Worm (Caenorhabditis elegans) whole organism, L4 larva: ENCODE data around the gene mrpl-1.

Experiments
- F26F4.8 ChIP-seq: fragments of 200-800 bp; sonication (Bioruptor generic); conservative IDR thresholded peaks from 2 replicates; pipeline ENCODE4 v1.3.6; 2022; ENCODE audit warnings: missing genetic modification characterization, missing compliant biosample characterization
- F49E8.2 ChIP-seq: sonication (generic microtip); optimal IDR thresholded peaks from 2 replicates; lab custom pipeline; 2016; ENCODE audit warnings: missing compliant biosample characterization, mild to moderate bottlenecking, missing genetic modification characterization, borderline replicate concordance
- T26A8.4 ChIP-seq: fragments of 200-800 bp; sonication (Bioruptor generic); IDR thresholded peaks from 2 replicates; pipeline ENCODE4 v1.3.6; 2022; ENCODE audit warnings: missing genetic modification characterization, missing compliant biosample characterization
- Y105C5A.15 ChIP-seq: fragments of 200-800 bp; sonication (Bioruptor generic); IDR thresholded peaks from 2 replicates; pipeline ENCODE4 v1.3.6; 2022; ENCODE audit warnings: missing genetic modification characterization, missing compliant biosample characterization
- aha-1 ChIP-seq: fragments of 150-350 bp; peaks from one replicate; lab custom pipeline; 2014; ENCODE audit warnings: missing biosample characterization, missing genetic modification characterization
- ama-1 ChIP-seq: fragments of 150-350 bp; optimal IDR thresholded peaks from 2 replicates; lab custom pipeline; 2014; ENCODE audit warnings: inconsistent platforms, mixed read lengths
- attf-4 ChIP-seq: sonication (generic microtip); optimal IDR thresholded peaks from 3 replicates; lab custom pipeline; 2017; ENCODE audit warnings: missing biosample characterization, missing genetic modification characterization
- ceh-20 ChIP-seq: fragments of 200-800 bp; sonication (Bioruptor generic); IDR thresholded peaks from 2 replicates; pipeline ENCODE4 v1.3.6; 2022; ENCODE audit warnings: missing genetic modification reagents, missing genetic modification characterization, missing compliant biosample characterization
- ces-1 ChIP-seq: fragments of 150-350 bp; sonication (generic microtip); optimal IDR thresholded peaks from 4 replicates; lab custom pipeline; 2014; ENCODE audit warnings: missing biosample characterization, missing genetic modification reagents, missing genetic modification characterization
- cey-2 ChIP-seq: sonication (generic microtip); optimal IDR thresholded peaks from 3 replicates; lab custom pipeline; 2017; ENCODE audit warnings: missing genetic modification characterization, mild to moderate bottlenecking, missing compliant biosample characterization, antibody characterized with exemption, borderline replicate concordance; ENCODE audit not compliant: insufficient read depth
- daf-16 ChIP-seq, 3 experiments: sonication (generic microtip); optimal IDR thresholded peaks; 2 replicates each; lab custom pipeline; 2016 to 2017; ENCODE audit warnings: missing genetic modification characterization in 3 of 3, missing genetic modification reagents in 3 of 3, mild to moderate bottlenecking in 2 of 3, missing compliant biosample characterization in 2 of 3, missing biosample characterization in 1 of 3, moderate library complexity in 1 of 3
- dmd-6 ChIP-seq: fragments of 200-800 bp; sonication (Bioruptor generic); IDR thresholded peaks from 2 replicates; pipeline ENCODE4 v1.3.6; 2022; ENCODE audit warnings: missing genetic modification reagents, missing genetic modification characterization, missing compliant biosample characterization
- duxl-1 ChIP-seq: sonication (generic microtip); optimal IDR thresholded peaks from 2 replicates; lab custom pipeline; 2016; ENCODE audit warnings: mild to moderate bottlenecking, missing genetic modification characterization, moderate library complexity, missing compliant biosample characterization; ENCODE audit not compliant: poor library complexity
- dve-1 ChIP-seq: sonication (generic microtip); optimal IDR thresholded peaks from 2 replicates; lab custom pipeline; 2017; ENCODE audit warnings: antibody characterized with exemption, mild to moderate bottlenecking, missing genetic modification characterization, missing compliant biosample characterization; ENCODE audit not compliant: insufficient read depth
- egl-43 ChIP-seq: fragments of 200-800 bp; sonication (Bioruptor generic); IDR thresholded peaks from 2 replicates; pipeline ENCODE4 v1.3.6; 2022; ENCODE audit warnings: missing genetic modification reagents, missing genetic modification characterization, missing compliant biosample characterization
- fkh-10 ChIP-seq: fragments of 150-350 bp; optimal IDR thresholded peaks from 2 replicates; lab custom pipeline; 2014; ENCODE audit warnings: missing biosample characterization, missing genetic modification reagents, missing genetic modification characterization
- hif-1 ChIP-seq, 2 experiments: sonication (generic microtip); optimal IDR thresholded peaks; 2 replicates each; lab custom pipeline; 2016 to 2017; ENCODE audit warnings: missing compliant biosample characterization in 2 of 2, missing genetic modification characterization in 2 of 2, missing genetic modification reagents in 2 of 2, missing genotype in 2 of 2, mild to moderate bottlenecking in 1 of 2
- hlh-11 ChIP-seq: fragments of 200-800 bp; sonication (Bioruptor generic); optimal IDR thresholded peaks from 2 replicates; lab custom pipeline; 2018; ENCODE audit warnings: mild to moderate bottlenecking, missing genetic modification characterization, missing compliant biosample characterization
- hmg-1.1 ChIP-seq: fragments of 200-800 bp; sonication (Bioruptor generic); IDR thresholded peaks from 2 replicates; pipeline ENCODE4 v1.3.6; 2022; ENCODE audit warnings: missing genetic modification reagents, missing genetic modification characterization, missing compliant biosample characterization
- lin-15B ChIP-seq: fragments of 150-350 bp; sonication (generic microtip); optimal IDR thresholded peaks from 3 replicates; lab custom pipeline; 2014; ENCODE audit warnings: missing biosample characterization, missing genetic modification characterization
- lin-38 ChIP-seq: fragments of 200-800 bp; sonication (Bioruptor generic); IDR thresholded peaks from 2 replicates; pipeline ENCODE4 v1.3.6; 2022; ENCODE audit warnings: missing genetic modification reagents, missing genetic modification characterization, missing compliant biosample characterization
- madf-5 ChIP-seq, 2 experiments: fragments of 200-800 bp; sonication (Bioruptor generic); IDR thresholded peaks; 2 replicates each; pipeline ENCODE4 v1.3.6; 2022; ENCODE audit warnings: missing compliant biosample characterization in 2 of 2, missing genetic modification characterization in 2 of 2
- mdl-1 ChIP-seq, 2 experiments: fragments of 150-350 bp in 1 of 2; sonication (generic microtip) in 1 of 2; optimal IDR thresholded peaks; 2 replicates each; lab custom pipeline; 2014 to 2017; ENCODE audit warnings: missing biosample characterization in 2 of 2, missing genetic modification characterization in 2 of 2
- mdt-29 ChIP-seq: fragments of 200-800 bp; sonication (Bioruptor generic); IDR thresholded peaks from 2 replicates; pipeline ENCODE4 v1.3.6; 2022; ENCODE audit warnings: missing genetic modification reagents, missing genetic modification characterization, missing compliant biosample characterization
- nhr-10 ChIP-seq: fragments of 150-350 bp; optimal IDR thresholded peaks from 2 replicates; lab custom pipeline; 2014; ENCODE audit warnings: missing biosample characterization, missing genetic modification characterization
- nhr-11 ChIP-seq: fragments of 150-350 bp; optimal IDR thresholded peaks from 2 replicates; lab custom pipeline; 2014; ENCODE audit warnings: missing biosample characterization, missing genetic modification characterization
- nhr-28 ChIP-seq: fragments of 150-350 bp; optimal IDR thresholded peaks from 2 replicates; lab custom pipeline; 2014; ENCODE audit warnings: missing biosample characterization, missing genetic modification characterization
- nhr-41 ChIP-seq: fragments of 200-800 bp; sonication (Bioruptor generic); IDR thresholded peaks from 2 replicates; pipeline ENCODE4 v1.3.6; 2022; ENCODE audit warnings: missing genetic modification reagents, missing genetic modification characterization, missing compliant biosample characterization
- nhr-42 ChIP-seq: fragments of 200-800 bp; sonication (Bioruptor generic); IDR thresholded peaks from 2 replicates; pipeline ENCODE4 v1.3.6; 2022; ENCODE audit warnings: missing genetic modification characterization, missing compliant biosample characterization
- nhr-76 ChIP-seq: fragments of 150-350 bp; optimal IDR thresholded peaks from 2 replicates; lab custom pipeline; 2014; ENCODE audit warnings: missing biosample characterization, missing genetic modification characterization
- nhr-77 ChIP-seq: fragments of 150-350 bp; optimal IDR thresholded peaks from 2 replicates; lab custom pipeline; 2014; ENCODE audit warnings: missing biosample characterization, missing genetic modification characterization
- pha-4 ChIP-seq, 2 experiments: fragments of 150-350 bp in 1 of 2; fragments of 200-800 bp in 1 of 2; sonication (Bioruptor generic) in 1 of 2; IDR thresholded peaks in 1 of 2; optimal IDR thresholded peaks in 1 of 2; 2 replicates each; pipeline versions ENCODE4 v1.3.6 to Lab custom; 2014 to 2022; ENCODE audit warnings: missing genetic modification characterization in 2 of 2, missing genetic modification reagents in 2 of 2, missing biosample characterization in 1 of 2, missing compliant biosample characterization in 1 of 2
- rbr-2 ChIP-seq: sonication (generic microtip); optimal IDR thresholded peaks from 2 replicates; lab custom pipeline; 2016; ENCODE audit warnings: missing genotype, missing genetic modification characterization, missing compliant biosample characterization
- sdz-12 ChIP-seq: fragments of 200-800 bp; sonication (Bioruptor generic); optimal IDR thresholded peaks from 2 replicates; lab custom pipeline; 2018; ENCODE audit warnings: mild to moderate bottlenecking, missing genetic modification characterization, missing compliant biosample characterization
- snpc-1.2 ChIP-seq: fragments of 200-800 bp; sonication (Bioruptor generic); IDR thresholded peaks from 2 replicates; pipeline ENCODE4 v1.3.6; 2022; ENCODE audit warnings: missing genetic modification reagents, missing genetic modification characterization, missing compliant biosample characterization
- spr-3 ChIP-seq: fragments of 200-800 bp; sonication (Bioruptor generic); optimal IDR thresholded peaks from 2 replicates; lab custom pipeline; 2018; ENCODE audit warnings: mild to moderate bottlenecking, missing genetic modification characterization, missing compliant biosample characterization
- tra-1 ChIP-seq: fragments of 200-800 bp; sonication (Bioruptor generic); IDR thresholded peaks from 2 replicates; pipeline ENCODE4 v1.3.6; 2022; ENCODE audit warnings: missing genetic modification reagents, missing genetic modification characterization, missing compliant biosample characterization
- unc-62 ChIP-seq, 3 experiments: fragments of 150-350 bp in 1 of 3; sonication (generic microtip); optimal IDR thresholded peaks in 2 of 3; peaks in 1 of 3; 1 replicate in 1 of 3; 2 replicates in 2 of 3; lab custom pipeline; 2014 to 2017; ENCODE audit warnings: missing biosample characterization in 3 of 3, missing genetic modification characterization in 3 of 3, missing genetic modification reagents in 3 of 3, missing genotype in 1 of 3
- vab-7 ChIP-seq: fragments of 200-800 bp; sonication (Bioruptor generic); IDR thresholded peaks from 2 replicates; pipeline ENCODE4 v1.3.6; 2022; ENCODE audit warnings: missing genetic modification reagents, missing genetic modification characterization, missing compliant biosample characterization
- zag-1 ChIP-seq: fragments of 150-350 bp; optimal IDR thresholded peaks from 2 replicates; lab custom pipeline; 2014; ENCODE audit warnings: missing biosample characterization, missing genetic modification characterization
- zip-11 ChIP-seq: fragments of 200-800 bp; sonication (Bioruptor generic); IDR thresholded peaks from 2 replicates; pipeline ENCODE4 v1.3.6; 2022; ENCODE audit warnings: missing genetic modification characterization, missing compliant biosample characterization
- zip-2 ChIP-seq: fragments of 150-350 bp; optimal IDR thresholded peaks from 2 replicates; lab custom pipeline; 2014; ENCODE audit warnings: missing biosample characterization, missing genetic modification characterization
- ztf-11 ChIP-seq: fragments of 150-350 bp; optimal IDR thresholded peaks from 2 replicates; lab custom pipeline; 2014; ENCODE audit warnings: missing biosample characterization, missing genetic modification characterization

The mrpl-1 gene

DNA sequence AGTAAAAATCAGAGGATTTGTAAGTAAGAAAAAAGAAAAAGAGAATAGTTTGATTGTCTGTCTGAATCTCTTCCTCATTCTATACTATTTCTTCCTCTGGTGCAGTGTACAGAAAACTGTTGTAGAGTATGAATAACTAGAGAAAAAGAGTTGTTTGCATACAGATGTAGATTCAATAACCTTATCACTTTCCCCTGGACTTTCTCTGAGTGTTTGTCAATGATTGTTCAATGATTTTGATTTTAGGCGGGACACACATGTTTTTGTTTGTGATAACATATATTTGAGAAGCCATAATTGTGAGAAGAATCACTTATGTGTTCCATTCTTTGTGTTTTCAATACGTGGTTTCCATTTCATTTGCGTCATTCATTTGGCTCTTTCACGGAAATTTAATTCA is 30.4 kb downstream of the mrpl-1 start (continued):
- no peak for TF ChIP-seq fkh-10 (GFP tag; lab: Kevin White, UChicago)
- TF ChIP-seq F26F4.8 (GFP tag; lab: Robert Waterston, UW), result no peak
- no peak for TF ChIP-seq nhr-41
- TF ChIP-seq hlh-11, result peak; percentile 67
- TF ChIP-seq nhr-28 (tag; lab: Kevin White, UChicago), result peak; percentile 72
- TF ChIP-seq vab-7, result no peak
- TF ChIP-seq ama-1 (lab: Kevin White, UChicago), result no peak
- TF ChIP-seq hif-1 (tag; optimal IDR thresholded peaks at IDR 0.05; lab: Kevin White, UChicago), result no peak
- TF ChIP-seq pha-4 (GFP tag; IDR thresholded peaks at IDR 0.05; lab: Robert Waterston, UW), result no peak
- no peak for TF ChIP-seq pha-4 (tag; optimal IDR thresholded peaks at IDR 0.05; lab: Kevin White, UChicago)
- TF ChIP-seq attf-4 (tag; lab: Kevin White, UChicago), result no peak
- no peak for TF ChIP-seq duxl-1 (tag; lab: Kevin White, UChicago)
- peak; percentile 40 for TF ChIP-seq nhr-77 (tag; lab: Kevin White, UChicago)
- no peak for TF ChIP-seq ces-1

DNA sequence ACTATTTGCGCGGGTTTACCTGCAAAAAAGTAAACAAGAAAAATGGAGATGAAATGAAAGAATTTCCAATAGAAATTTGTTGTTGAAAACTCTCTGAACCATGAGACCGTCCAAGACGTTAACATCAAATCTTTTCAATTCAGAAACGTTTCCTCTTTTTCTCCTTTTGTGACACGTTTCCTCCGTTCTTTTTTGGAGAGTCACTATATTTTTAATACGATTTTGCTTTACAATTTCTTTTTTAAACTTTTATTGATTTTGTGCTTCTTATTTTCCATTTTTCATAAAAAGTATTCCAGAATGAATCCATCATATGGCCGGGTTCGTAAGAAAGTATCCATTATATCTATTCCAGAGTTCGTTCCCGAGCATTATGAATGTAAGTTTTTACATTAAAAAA is 34.6 kb downstream of the mrpl-1 start, which contains the start of gene itr-1:
Gene itr-1 (plus strand): TSS at position 301 of the 400 bp plus-strand sequence.
- no peak for TF ChIP-seq daf-16 (GFP tag; optimal IDR thresholded peaks at IDR 0.05; lab: Kevin White, UChicago)
- TF ChIP-seq daf-16 (tag; optimal IDR thresholded peaks at IDR 0.05; lab: Kevin White, UChicago), result no peak
- no peak for TF ChIP-seq zag-1 (tag; lab: Kevin White, UChicago)
- no peak for TF ChIP-seq dve-1 (tag; lab: Kevin White, UChicago)
- TF ChIP-seq ama-1 (lab: Kevin White, UChicago), result no peak
- no peak for TF ChIP-seq nhr-10 (tag; lab: Kevin White, UChicago)
- no peak for TF ChIP-seq Y105C5A.15 (GFP tag; lab: Robert Waterston, UW)
- no peak for TF ChIP-seq nhr-42 (GFP tag; lab: Robert Waterston, UW)
- TF ChIP-seq mdl-1 (tag; optimal IDR thresholded peaks at IDR 0.05; lab: Kevin White, UChicago), result no peak
- no peak for TF ChIP-seq zip-11 (GFP tag; lab: Robert Waterston, UW)
- TF ChIP-seq cey-2 (tag; lab: Kevin White, UChicago), result no peak
- no peak for TF ChIP-seq nhr-11
- TF ChIP-seq spr-3 (GFP tag; lab: Kevin White, UChicago), result no peak
- TF ChIP-seq rbr-2, result no peak

DNA sequence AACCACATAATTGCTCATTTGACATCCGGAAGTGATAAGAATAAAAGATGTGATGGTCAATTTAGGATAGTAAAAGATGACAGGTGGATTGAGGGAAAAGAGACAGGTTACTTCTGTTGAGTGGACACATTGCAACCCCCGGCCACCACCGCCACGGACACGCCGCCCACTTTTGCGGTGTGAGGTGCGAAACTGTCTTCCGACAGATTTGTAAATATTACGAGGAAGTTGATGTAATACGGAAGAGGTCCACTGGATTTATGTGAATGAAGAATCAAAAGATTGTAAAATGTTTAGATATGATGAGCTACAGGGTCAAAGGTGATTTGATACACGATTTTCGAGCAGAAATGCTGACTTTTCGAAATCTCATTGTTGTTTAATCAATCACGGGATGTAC is 36.6 kb downstream of the mrpl-1 start, which contains the start of gene C08G9.2:
Gene C08G9.2 (minus strand): TSS at position 101 of the 400 bp plus-strand sequence.
- TF ChIP-seq snpc-1.2 (GFP tag; lab: Robert Waterston, UW) (no peak), aha-1 (tag; lab: Kevin White, UChicago) (peak; percentile 40), lin-38 (no peak)

DNA sequence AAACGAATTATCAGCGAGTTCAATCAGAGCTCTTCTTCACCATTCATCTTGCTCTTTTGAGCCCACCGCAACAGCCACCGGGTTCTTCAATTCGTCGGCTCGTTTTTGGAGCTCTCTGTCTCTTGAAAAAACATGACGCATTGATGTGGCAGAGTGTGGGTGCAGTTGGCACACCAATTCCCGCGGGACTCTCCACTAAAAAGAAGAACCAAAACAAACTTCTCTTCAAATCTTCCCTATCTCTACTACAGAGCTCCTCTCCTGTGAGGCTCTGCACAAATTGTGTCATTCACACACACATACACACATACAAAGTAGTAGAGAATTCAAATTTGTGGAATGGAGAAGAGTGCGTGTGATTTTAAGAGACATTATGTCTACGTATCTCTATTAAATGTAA is 46.5 kb downstream of the mrpl-1 start:
- TF ChIP-seq nhr-42 (GFP tag; lab: Robert Waterston, UW), result no peak
- no peak for TF ChIP-seq lin-15B (tag; lab: Kevin White, UChicago)
- no peak for TF ChIP-seq madf-5 (GFP tag; IDR thresholded peaks at IDR 0.05; lab: Robert Waterston, UW)
- TF ChIP-seq hlh-11, result no peak
- TF ChIP-seq F49E8.2, result no peak
- TF ChIP-seq egl-43, result no peak
- TF ChIP-seq aha-1 (tag; lab: Kevin White, UChicago), result peak; percentile 97
- no peak for TF ChIP-seq T26A8.4 (GFP tag; lab: Robert Waterston, UW)
- TF ChIP-seq ztf-11 (tag; lab: Kevin White, UChicago), result no peak
- TF ChIP-seq tra-1, result 0 out of 2 replicates have a peak, but pooled peaks have one; percentile 27
- TF ChIP-seq pha-4 (GFP tag; IDR thresholded peaks at IDR 0.05; lab: Robert Waterston, UW), result no peak
- no peak for TF ChIP-seq pha-4 (tag; optimal IDR thresholded peaks at IDR 0.05; lab: Kevin White, UChicago)
- TF ChIP-seq dmd-6, result no peak
- TF ChIP-seq unc-62 (GFP tag; optimal IDR thresholded peaks at IDR 0.05 in 1 of 2; lab: Kevin White, UChicago), result peak in 1 of 2 experiments; percentile 82
- TF ChIP-seq unc-62 (tag; optimal IDR thresholded peaks at IDR 0.05; lab: Kevin White, UChicago), result no peak
- no peak for TF ChIP-seq Y105C5A.15 (GFP tag; lab: Robert Waterston, UW)
- no peak for TF ChIP-seq F26F4.8 (GFP tag; lab: Robert Waterston, UW)
- TF ChIP-seq nhr-10 (tag; lab: Kevin White, UChicago), result no peak
- TF ChIP-seq sdz-12 (GFP tag; lab: Kevin White, UChicago), result no peak
- peak; percentile 38; the same call in 1 of the 2 replicates for TF ChIP-seq ceh-20 (GFP tag; lab: Robert Waterston, UW)
- no peak for TF ChIP-seq mdt-29 (GFP tag; lab: Robert Waterston, UW)
- no peak for TF ChIP-seq nhr-76 (tag; lab: Kevin White, UChicago)
- TF ChIP-seq vab-7, result no peak
- TF ChIP-seq zip-2 (tag; lab: Kevin White, UChicago), result no peak
- TF ChIP-seq hmg-1.1 (GFP tag; lab: Robert Waterston, UW), result peak; percentile 53
- no peak for TF ChIP-seq nhr-77 (tag; lab: Kevin White, UChicago)
